1 fruit fly cellular context compared by ENCODE assay signal in genomic region chr3L:1300076-1300635, dm6.
A peak's percentile ranks its signal among the peaks of the same experiment; 100 is the strongest.
TF ChIP-seq lines count a peak whose summit lies in the region.

No protein-coding gene starts in this region.

TF ChIP-seq in whole organism, embryonic, 481 proteins besides CTCF, POLR2A, EP300 and RAD21 (continued from another document and continues in another):
- peak; percentile 19 for TF ChIP-seq Ets97D (GFP tag; optimal IDR thresholded peaks at IDR 0.05; lab: Kevin White, UChicago)
- no peak for TF ChIP-seq CG3995 (GFP tag; optimal IDR thresholded peaks at IDR 0.05; lab: Kevin White, UChicago)
- TF ChIP-seq Hey (tag; optimal IDR thresholded peaks at IDR 0.05; lab: Kevin White, UChicago), result no peak
- TF ChIP-seq BEAF-32 (GFP tag; optimal IDR thresholded peaks at IDR 0.05; lab: Kevin White, UChicago), result no peak
- TF ChIP-seq chinmo (GFP tag; IDR thresholded peaks at IDR 0.05; lab: Robert Waterston, UW; ENCODE audit: partially characterized antibody), result no peak
- TF ChIP-seq Fer2 (tag; optimal IDR thresholded peaks at IDR 0.05; lab: Kevin White, UChicago), result peak; percentile 57
- peak; percentile 88 for TF ChIP-seq BtbVII (GFP tag; optimal IDR thresholded peaks at IDR 0.05; lab: Kevin White, UChicago)
- peak; percentile 42 for TF ChIP-seq kni (GFP tag; optimal IDR thresholded peaks at IDR 0.05; lab: Kevin White, UChicago)
- peak; percentile 68 for TF ChIP-seq esg (GFP tag; conservative IDR thresholded peaks at IDR 0.05; lab: Robert Waterston, UW)
- no peak for TF ChIP-seq GATAe (GFP tag; conservative IDR thresholded peaks at IDR 0.05; lab: Robert Waterston, UW)
- peak; percentile 27 to 82 for TF ChIP-seq Hr51 (GFP tag; optimal IDR thresholded peaks at IDR 0.05; lab: Kevin White, UChicago)
- TF ChIP-seq CG13287 (GFP tag; IDR thresholded peaks at IDR 0.05; lab: Robert Waterston, UW; ENCODE audit: partially characterized antibody), result no peak
- TF ChIP-seq CG4282 (GFP tag; optimal IDR thresholded peaks at IDR 0.05; lab: Kevin White, UChicago), result no peak
- peak; percentile 79 for TF ChIP-seq Hmr (GFP tag; optimal IDR thresholded peaks at IDR 0.05; lab: Kevin White, UChicago)
- peak; percentile 78 for TF ChIP-seq oc (tag; optimal IDR thresholded peaks at IDR 0.05; lab: Kevin White, UChicago)
- TF ChIP-seq CG1529 (GFP tag; optimal IDR thresholded peaks at IDR 0.05; lab: Kevin White, UChicago), result peak; percentile 77
- TF ChIP-seq CG6791 (GFP tag; IDR thresholded peaks at IDR 0.05; lab: Robert Waterston, UW; ENCODE audit: partially characterized antibody), result no peak
- TF ChIP-seq CG12219 (GFP tag; optimal IDR thresholded peaks at IDR 0.05; lab: Kevin White, UChicago), result peak; percentile 66
- TF ChIP-seq Oaz (GFP tag; IDR thresholded peaks at IDR 0.05; lab: Robert Waterston, UW), result peak; percentile 56
- TF ChIP-seq CG11504 (tag; optimal IDR thresholded peaks at IDR 0.05; lab: Kevin White, UChicago), result peak; percentile 88
- TF ChIP-seq hth (optimal IDR thresholded peaks at IDR 0.05; lab: Kevin White, UChicago), result no peak
- TF ChIP-seq maf-S (GFP tag; optimal IDR thresholded peaks at IDR 0.05; lab: Kevin White, UChicago), result no peak
- no peak; the same call in none of the 2 replicates for TF ChIP-seq sens-2 (GFP tag; IDR thresholded peaks at IDR 0.05; lab: Robert Waterston, UW)
- TF ChIP-seq Dip3 (GFP tag; optimal IDR thresholded peaks at IDR 0.05; lab: Kevin White, UChicago), result peak; percentile 43
- TF ChIP-seq CG3407 (GFP tag; optimal IDR thresholded peaks at IDR 0.05; lab: Kevin White, UChicago), result peak; percentile 74
- TF ChIP-seq dm (GFP tag; optimal IDR thresholded peaks at IDR 0.05; lab: Kevin White, UChicago), result no peak
- peak; percentile 89 for TF ChIP-seq gsb-n (tag; optimal IDR thresholded peaks at IDR 0.05; lab: Kevin White, UChicago)
- TF ChIP-seq chn (GFP tag; optimal IDR thresholded peaks at IDR 0.05; lab: Kevin White, UChicago), result peak; percentile 57
- no peak for TF ChIP-seq gfzf (GFP tag; optimal IDR thresholded peaks at IDR 0.05; lab: Kevin White, UChicago)
- no peak for TF ChIP-seq btn (GFP tag; optimal IDR thresholded peaks at IDR 0.05; lab: Kevin White, UChicago)
- no peak for TF ChIP-seq CG42726 (GFP tag; IDR thresholded peaks at IDR 0.05; lab: Robert Waterston, UW; ENCODE audit: partially characterized antibody)
- TF ChIP-seq usp (GFP tag; optimal IDR thresholded peaks at IDR 0.05; lab: Kevin White, UChicago), result no peak
- TF ChIP-seq CG13296 (GFP tag; optimal IDR thresholded peaks at IDR 0.05; lab: Kevin White, UChicago), result peak; percentile 30
- TF ChIP-seq CG1832 (GFP tag; optimal IDR thresholded peaks at IDR 0.05; lab: Kevin White, UChicago), result no peak
- peak; percentile 34; the same call in 1 of the 2 replicates for TF ChIP-seq aop (GFP tag; IDR thresholded peaks at IDR 0.05; lab: Robert Waterston, UW)
- TF ChIP-seq dpn (GFP tag; optimal IDR thresholded peaks at IDR 0.05; lab: Kevin White, UChicago), result peak; percentile 12 to 81
- no peak for TF ChIP-seq nau (GFP tag; optimal IDR thresholded peaks at IDR 0.05; lab: Kevin White, UChicago)
- TF ChIP-seq sr (GFP tag; IDR thresholded peaks at IDR 0.05; lab: Robert Waterston, UW), result no peak
- 0 out of 2 replicates have a peak, but pooled peaks have one; percentile 9 for TF ChIP-seq CG10321 (GFP tag; IDR thresholded peaks at IDR 0.05; lab: Robert Waterston, UW)
- peak; percentile 50 for TF ChIP-seq Hsf (GFP tag; optimal IDR thresholded peaks at IDR 0.05; lab: Kevin White, UChicago)
- no peak for TF ChIP-seq slou (GFP tag; optimal IDR thresholded peaks at IDR 0.05; lab: Kevin White, UChicago)
- peak; percentile 53 for TF ChIP-seq Jarid2 (GFP tag; optimal IDR thresholded peaks at IDR 0.05; lab: Kevin White, UChicago)
- TF ChIP-seq pan (optimal IDR thresholded peaks at IDR 0.05; lab: Kevin White, UChicago), result no peak
- TF ChIP-seq pan (GFP tag; optimal IDR thresholded peaks at IDR 0.05 in 1 of 2, IDR thresholded peaks at IDR 0.05 in 1 of 2), result peak in 1 of 2 experiments; percentile 82
- 0 out of 3 replicates have a peak, but pooled peaks have one; percentile 54 for TF ChIP-seq CG2199 (GFP tag; IDR thresholded peaks at IDR 0.05; lab: Robert Waterston, UW)
- TF ChIP-seq CG16779 (GFP tag; IDR thresholded peaks at IDR 0.05; lab: Robert Waterston, UW), result no peak
- peak; percentile 74; the same call in 1 of the 2 replicates for TF ChIP-seq chm (GFP tag; IDR thresholded peaks at IDR 0.05; lab: Robert Waterston, UW)
- peak; percentile 32 for TF ChIP-seq Abd-B (GFP tag; optimal IDR thresholded peaks at IDR 0.05; lab: Kevin White, UChicago)
- no peak for TF ChIP-seq CG6175 (GFP tag; IDR thresholded peaks at IDR 0.05; lab: Robert Waterston, UW)
- peak; percentile 72; the same call in 2 of the 3 replicates for TF ChIP-seq ken (GFP tag; IDR thresholded peaks at IDR 0.05; lab: Robert Waterston, UW)
- TF ChIP-seq CG3726 (GFP tag; IDR thresholded peaks at IDR 0.05; lab: Robert Waterston, UW), result 0 out of 3 replicates have a peak, but pooled peaks have one; percentile 47
- TF ChIP-seq sug (tag; optimal IDR thresholded peaks at IDR 0.05; lab: Kevin White, UChicago), result peak; percentile 72
- peak; percentile 61 for TF ChIP-seq CG4617 (GFP tag; optimal IDR thresholded peaks at IDR 0.05; lab: Kevin White, UChicago; ENCODE audit: borderline replicate concordance)
- peak; percentile 70 for TF ChIP-seq CG8290 (GFP tag; optimal IDR thresholded peaks at IDR 0.05; lab: Kevin White, UChicago)
- peak; percentile 30 to 55 for TF ChIP-seq CG8290 (tag; optimal IDR thresholded peaks at IDR 0.05; lab: Kevin White, UChicago)
- no peak for TF ChIP-seq hkb (optimal IDR thresholded peaks at IDR 0.05; lab: Kevin White, UChicago)
- peak; percentile 90 for TF ChIP-seq hkb (GFP tag; IDR thresholded peaks at IDR 0.05; lab: Robert Waterston, UW)
- TF ChIP-seq CG17328 (GFP tag; IDR thresholded peaks at IDR 0.05; lab: Robert Waterston, UW), result peak; percentile 80
- peak; percentile 69; the same call in 1 of the 2 replicates for TF ChIP-seq sim (GFP tag; IDR thresholded peaks at IDR 0.05; lab: Robert Waterston, UW)
- peak; percentile 78 for TF ChIP-seq CG4404 (GFP tag; IDR thresholded peaks at IDR 0.05; lab: Robert Waterston, UW)
- TF ChIP-seq CG7963 (GFP tag; IDR thresholded peaks at IDR 0.05; lab: Robert Waterston, UW; ENCODE audit: partially characterized antibody), result no peak
- no peak for TF ChIP-seq shn (GFP tag; optimal IDR thresholded peaks at IDR 0.05; lab: Kevin White, UChicago)
- no peak for TF ChIP-seq CG12071 (GFP tag; optimal IDR thresholded peaks at IDR 0.05; lab: Kevin White, UChicago)
- no peak for TF ChIP-seq ash1 (GFP tag; optimal IDR thresholded peaks at IDR 0.05; lab: Kevin White, UChicago)
- peak; percentile 84 for TF ChIP-seq ATbp (GFP tag; optimal IDR thresholded peaks at IDR 0.05; lab: Kevin White, UChicago)
- peak; percentile 59 for TF ChIP-seq CG8281 (tag; optimal IDR thresholded peaks at IDR 0.05; lab: Kevin White, UChicago)
- peak; percentile 97 for TF ChIP-seq zf30C (GFP tag; optimal IDR thresholded peaks at IDR 0.05; lab: Kevin White, UChicago)
- TF ChIP-seq twi (tag; optimal IDR thresholded peaks at IDR 0.05; lab: Kevin White, UChicago), result peak; percentile 96
- peak; percentile 80 for TF ChIP-seq odd (GFP tag; optimal IDR thresholded peaks at IDR 0.05; lab: Kevin White, UChicago)
- peak; percentile 74 for TF ChIP-seq Hr3 (GFP tag; optimal IDR thresholded peaks at IDR 0.05; lab: Kevin White, UChicago)
- peak; percentile 69 for TF ChIP-seq CG18476 (GFP tag; optimal IDR thresholded peaks at IDR 0.05; lab: Kevin White, UChicago)
- TF ChIP-seq pzg (GFP tag; optimal IDR thresholded peaks at IDR 0.05; lab: Kevin White, UChicago), result no peak
- TF ChIP-seq wek (GFP tag; optimal IDR thresholded peaks at IDR 0.05; lab: Kevin White, UChicago), result peak; percentile 11
- peak; percentile 70 for TF ChIP-seq Rx (GFP tag; IDR thresholded peaks at IDR 0.05; lab: Robert Waterston, UW)
- TF ChIP-seq crp (GFP tag; optimal IDR thresholded peaks at IDR 0.05; lab: Kevin White, UChicago), result peak in 1 of 2 experiments; percentile 39
- peak; percentile 58; the same call in 1 of the 2 replicates for TF ChIP-seq bowl (GFP tag; IDR thresholded peaks at IDR 0.05; lab: Robert Waterston, UW)
- no peak for TF ChIP-seq CG16813 (GFP tag; IDR thresholded peaks at IDR 0.05; lab: Robert Waterston, UW; ENCODE audit: partially characterized antibody)
- TF ChIP-seq gro (GFP tag; optimal IDR thresholded peaks at IDR 0.05; lab: Kevin White, UChicago), result no peak
- peak; percentile 88 for TF ChIP-seq lab (GFP tag; optimal IDR thresholded peaks at IDR 0.05; lab: Kevin White, UChicago)
- no peak for TF ChIP-seq eve (GFP tag; optimal IDR thresholded peaks at IDR 0.05; lab: Kevin White, UChicago)
- no peak for TF ChIP-seq Poxn (GFP tag; IDR thresholded peaks at IDR 0.05; lab: Robert Waterston, UW)
- TF ChIP-seq zfh1 (GFP tag; IDR thresholded peaks at IDR 0.05; lab: Robert Waterston, UW), result peak; percentile 86
- no peak for TF ChIP-seq NK7.1 (GFP tag; optimal IDR thresholded peaks at IDR 0.05; lab: Kevin White, UChicago)
- TF ChIP-seq tio (GFP tag; optimal IDR thresholded peaks at IDR 0.05; lab: Kevin White, UChicago), result no peak
- TF ChIP-seq bcd (GFP tag; optimal IDR thresholded peaks at IDR 0.05; lab: Kevin White, UChicago), result peak; percentile 79
- no peak for TF ChIP-seq Neu2 (GFP tag; optimal IDR thresholded peaks at IDR 0.05; lab: Kevin White, UChicago; ENCODE audit: borderline replicate concordance)
- 0 out of 2 replicates have a peak, but pooled peaks have one; percentile 7 for TF ChIP-seq Adf1 (GFP tag; IDR thresholded peaks at IDR 0.05; lab: Robert Waterston, UW)
- TF ChIP-seq CG17361 (GFP tag; IDR thresholded peaks at IDR 0.05; lab: Robert Waterston, UW), result peak; percentile 94
- TF ChIP-seq CG12299 (tag; optimal IDR thresholded peaks at IDR 0.05; lab: Kevin White, UChicago), result peak; percentile 67
- peak; percentile 19 for TF ChIP-seq NC2β (GFP tag; optimal IDR thresholded peaks at IDR 0.05; lab: Kevin White, UChicago)
- TF ChIP-seq H15 (GFP tag; IDR thresholded peaks at IDR 0.05; lab: Robert Waterston, UW), result peak; percentile 67; the same call in 2 of the 3 replicates
- peak; percentile 74 for TF ChIP-seq CG14667 (GFP tag; IDR thresholded peaks at IDR 0.05; lab: Robert Waterston, UW)
- TF ChIP-seq Dad (GFP tag; optimal IDR thresholded peaks at IDR 0.05; lab: Kevin White, UChicago), result no peak
- peak; percentile 67; the same call in 2 of the 3 replicates for TF ChIP-seq CG2889 (GFP tag; IDR thresholded peaks at IDR 0.05; lab: Robert Waterston, UW)
- TF ChIP-seq al (GFP tag; IDR thresholded peaks at IDR 0.05; lab: Robert Waterston, UW), result peak; percentile 63
- no peak for TF ChIP-seq HLHmδ (GFP tag; optimal IDR thresholded peaks at IDR 0.05; lab: Kevin White, UChicago)
- peak; percentile 70 for TF ChIP-seq Nf-YC (tag; optimal IDR thresholded peaks at IDR 0.05; lab: Kevin White, UChicago)
- TF ChIP-seq Aef1 (GFP tag; IDR thresholded peaks at IDR 0.05; lab: Robert Waterston, UW), result peak; percentile 53; the same call in 2 of the 3 replicates
- TF ChIP-seq tin (GFP tag; optimal IDR thresholded peaks at IDR 0.05; lab: Kevin White, UChicago), result peak; percentile 79
- TF ChIP-seq CG15479 (GFP tag; optimal IDR thresholded peaks at IDR 0.05; lab: Kevin White, UChicago), result peak; percentile 17
- TF ChIP-seq CG9215 (GFP tag; IDR thresholded peaks at IDR 0.05; lab: Robert Waterston, UW), result peak; percentile 56
- TF ChIP-seq Hmx (GFP tag; optimal IDR thresholded peaks at IDR 0.05; lab: Kevin White, UChicago), result no peak
- peak; percentile 88 for TF ChIP-seq CoRest (tag; optimal IDR thresholded peaks at IDR 0.05; lab: Kevin White, UChicago)
- no peak for TF ChIP-seq da (GFP tag; optimal IDR thresholded peaks at IDR 0.05; lab: Kevin White, UChicago)
- no peak for TF ChIP-seq dan (GFP tag; IDR thresholded peaks at IDR 0.05; lab: Robert Waterston, UW)
- TF ChIP-seq peb (GFP tag; IDR thresholded peaks at IDR 0.05; lab: Robert Waterston, UW), result peak; percentile 70; the same call in 1 of the 2 replicates
- TF ChIP-seq ewg (GFP tag; optimal IDR thresholded peaks at IDR 0.05; lab: Kevin White, UChicago), result peak; percentile 65
- TF ChIP-seq seq (GFP tag; IDR thresholded peaks at IDR 0.05; lab: Robert Waterston, UW), result peak; percentile 52; the same call in 1 of the 2 replicates
- TF ChIP-seq Mad (GFP tag; optimal IDR thresholded peaks at IDR 0.05; lab: Kevin White, UChicago), result peak; percentile 25
- no peak for TF ChIP-seq repo (GFP tag; optimal IDR thresholded peaks at IDR 0.05; lab: Kevin White, UChicago)
- TF ChIP-seq CG4328 (GFP tag; optimal IDR thresholded peaks at IDR 0.05; lab: Kevin White, UChicago), result peak; percentile 84
- peak; percentile 61; the same call in 2 of the 3 replicates for TF ChIP-seq CG14050 (GFP tag; IDR thresholded peaks at IDR 0.05; lab: Robert Waterston, UW)
- peak; percentile 51; the same call in 1 of the 2 replicates for TF ChIP-seq Awh (GFP tag; IDR thresholded peaks at IDR 0.05; lab: Robert Waterston, UW)
- TF ChIP-seq yki (optimal IDR thresholded peaks at IDR 0.05; lab: Kevin White, UChicago), result no peak
- peak; percentile 31 for TF ChIP-seq CG1603 (tag; optimal IDR thresholded peaks at IDR 0.05; lab: Kevin White, UChicago)
- peak; percentile 84 for TF ChIP-seq zen (tag; optimal IDR thresholded peaks at IDR 0.05; lab: Kevin White, UChicago)
- no peak for TF ChIP-seq nerfin-2 (GFP tag; IDR thresholded peaks at IDR 0.05; lab: Robert Waterston, UW; ENCODE audit: partially characterized antibody)
- TF ChIP-seq CG2875 (GFP tag; optimal IDR thresholded peaks at IDR 0.05; lab: Kevin White, UChicago), result peak; percentile 81
- TF ChIP-seq ci (GFP tag; IDR thresholded peaks at IDR 0.05; lab: Robert Waterston, UW), result peak; percentile 90
- TF ChIP-seq lov (optimal IDR thresholded peaks at IDR 0.05; lab: Kevin White, UChicago), result no peak
- peak; percentile 68; the same call in 2 of the 3 replicates for TF ChIP-seq lov (GFP tag; IDR thresholded peaks at IDR 0.05; lab: Robert Waterston, UW)
- TF ChIP-seq emc (GFP tag; optimal IDR thresholded peaks at IDR 0.05; lab: Kevin White, UChicago), result no peak
- peak; percentile 80 for TF ChIP-seq CG1602 (GFP tag; optimal IDR thresholded peaks at IDR 0.05; lab: Kevin White, UChicago)
- TF ChIP-seq Bgb (GFP tag; IDR thresholded peaks at IDR 0.05; lab: Robert Waterston, UW; ENCODE audit: partially characterized antibody), result no peak
- no peak for TF ChIP-seq sima (GFP tag; optimal IDR thresholded peaks at IDR 0.05; lab: Kevin White, UChicago)
- peak; percentile 22 for TF ChIP-seq kay (GFP tag; optimal IDR thresholded peaks at IDR 0.05; lab: Kevin White, UChicago)
- no peak for TF ChIP-seq gsb (GFP tag; IDR thresholded peaks at IDR 0.05; lab: Robert Waterston, UW)
- peak; percentile 7 for TF ChIP-seq stwl (tag; optimal IDR thresholded peaks at IDR 0.05; lab: Kevin White, UChicago)
- TF ChIP-seq disco-r (GFP tag; optimal IDR thresholded peaks at IDR 0.05; lab: Kevin White, UChicago), result no peak
